Fruit fly (Drosophila melanogaster) whole organism, embryonic: Measurements from ENCODE around the gene CG32944.

Experiments
- CG14667 ChIP-seq: fragments of 200-800 bp; sonication (Bioruptor generic); IDR thresholded peaks from 2 replicates; pipeline ENCODE4 v1.3.6; 2022; ENCODE audit warnings: missing biosample characterization, missing genetic modification characterization
- Tbp ChIP-seq: fragments of >200 bp; optimal IDR thresholded peaks from 2 replicates; lab custom pipeline; 2018; ENCODE audit warnings: missing biosample characterization, missing genetic modification characterization
- psq ChIP-seq: fragments of 200-800 bp; sonication (Bioruptor generic); optimal IDR thresholded peaks from 2 replicates; lab custom pipeline; 2017; ENCODE audit warnings: missing biosample characterization, missing genetic modification characterization

dm6 chr3R:4458272-4458671 is 38.9 kb upstream of the CG32944 start:
- no peak for TF ChIP-seq Tbp (GFP tag; lab: Kevin White, UChicago)
- no peak for TF ChIP-seq CG14667 (GFP tag; lab: Robert Waterston, UW)
- TF ChIP-seq psq (GFP tag; lab: Kevin White, UChicago): no peak
